Worm (Caenorhabditis elegans): ENCODE results near the gene dna-2.

The dna-2 gene

ce11 chrII:11729757-11730535 is 48.3 kb upstream of the dna-2 start:
- 0 out of 2 replicates have a peak, but pooled peaks have one; percentile 25 for TF ChIP-seq lin-26 (GFP tag; IDR thresholded peaks at IDR 0.05)
- TF ChIP-seq egrh-3 (GFP tag; IDR thresholded peaks at IDR 0.05) = peak; percentile 84; the same call in 1 of the 2 replicates
- TF ChIP-seq F39B2.1 (GFP tag; IDR thresholded peaks at IDR 0.05) = no peak
- TF ChIP-seq lag-1 (GFP tag; IDR thresholded peaks at IDR 0.05) = no peak
- TF ChIP-seq cebp-2 (GFP tag; IDR thresholded peaks at IDR 0.05) = 0 out of 2 replicates have a peak, but pooled peaks have one; percentile 14
- TF ChIP-seq unc-130 (GFP tag; optimal IDR thresholded peaks at IDR 0.05) = no peak
- no peak for TF ChIP-seq lin-54 (GFP tag; optimal IDR thresholded peaks at IDR 0.05)
- TF ChIP-seq F57C9.4 (tag; optimal IDR thresholded peaks at IDR 0.05) = no peak
- peak; percentile 77; the same call in 1 of the 2 replicates for TF ChIP-seq F37B4.10 (GFP tag; IDR thresholded peaks at IDR 0.05)

ce11 chrII:11731174-11731724 is 47.0 kb upstream of the dna-2 start:
- TF ChIP-seq fkh-3 (tag; optimal IDR thresholded peaks at IDR 0.05) = peak; percentile 39
- TF ChIP-seq unc-62 (GFP tag; optimal IDR thresholded peaks at IDR 0.05) = no peak
- no peak for TF ChIP-seq lag-1 (GFP tag; IDR thresholded peaks at IDR 0.05)
- TF ChIP-seq C17E4.6 (GFP tag; IDR thresholded peaks at IDR 0.05) = 0 out of 2 replicates have a peak, but pooled peaks have one; percentile 6
- 0 out of 2 replicates have a peak, but pooled peaks have one; percentile 23 for TF ChIP-seq zfh-2 (GFP tag; conservative IDR thresholded peaks at IDR 0.05)
- TF ChIP-seq mcd-1 (GFP tag; IDR thresholded peaks at IDR 0.05) = peak; percentile 66
- no peak for TF ChIP-seq ceh-79 (tag; optimal IDR thresholded peaks at IDR 0.05)
- TF ChIP-seq athp-1 (tag; optimal IDR thresholded peaks at IDR 0.05) = peak; percentile 42
- no peak for TF ChIP-seq tbp1 (GFP tag; optimal IDR thresholded peaks at IDR 0.05)
- no peak for TF ChIP-seq let-526 (GFP tag; IDR thresholded peaks at IDR 0.05)
- TF ChIP-seq zim-3 (tag; optimal IDR thresholded peaks at IDR 0.05) = no peak
- TF ChIP-seq ztf-25 (GFP tag; IDR thresholded peaks at IDR 0.05) = no peak
- no peak for TF ChIP-seq nhr-27 (tag; optimal IDR thresholded peaks at IDR 0.05)
- no peak for TF ChIP-seq bed-1 (GFP tag; IDR thresholded peaks at IDR 0.05)
- TF ChIP-seq F10E7.11 (tag; optimal IDR thresholded peaks at IDR 0.05) = no peak
- no peak for TF ChIP-seq nfya-1 (tag; optimal IDR thresholded peaks at IDR 0.05; ENCODE audit: borderline replicate concordance, insufficient read depth)
- TF ChIP-seq lin-54 (GFP tag; optimal IDR thresholded peaks at IDR 0.05) = no peak
- no peak for TF ChIP-seq snpc-4 (GFP tag; optimal IDR thresholded peaks at IDR 0.05)
- peak in 1 of 4 experiments; percentile 13 for TF ChIP-seq snpc-4 (tag; optimal IDR thresholded peaks at IDR 0.05)
- no peak for TF ChIP-seq ztf-3 (GFP tag; optimal IDR thresholded peaks at IDR 0.05)
- TF ChIP-seq D2030.7 (GFP tag; IDR thresholded peaks at IDR 0.05) = no peak
- TF ChIP-seq F23B12.7 (tag; optimal IDR thresholded peaks at IDR 0.05; ENCODE audit: insufficient read depth) = no peak
- peak; percentile 26 for TF ChIP-seq T26A5.8 (tag; optimal IDR thresholded peaks at IDR 0.05)
- TF ChIP-seq cebp-1 (GFP tag; IDR thresholded peaks at IDR 0.05) = no peak
- TF ChIP-seq cebp-1 (tag; optimal IDR thresholded peaks at IDR 0.05) = peak; percentile 42
- TF ChIP-seq ceh-27 (GFP tag; optimal IDR thresholded peaks at IDR 0.05) = no peak
- no peak for TF ChIP-seq unc-130 (GFP tag; optimal IDR thresholded peaks at IDR 0.05)
- TF ChIP-seq Y53F4B.3 (GFP tag; IDR thresholded peaks at IDR 0.05) = no peak
- TF ChIP-seq mel-28 (tag; optimal IDR thresholded peaks at IDR 0.05; ENCODE audit: borderline replicate concordance) = no peak
- no peak for TF ChIP-seq aptf-3 (GFP tag; IDR thresholded peaks at IDR 0.05)
- no peak for TF ChIP-seq rcor-1 (GFP tag; IDR thresholded peaks at IDR 0.05)
- no peak for TF ChIP-seq lsl-1 (GFP tag; optimal IDR thresholded peaks at IDR 0.05)
- no peak for TF ChIP-seq hrde-1 (tag; optimal IDR thresholded peaks at IDR 0.05; ENCODE audit: borderline replicate concordance)
- no peak for TF ChIP-seq ztf-6 (GFP tag; IDR thresholded peaks at IDR 0.05)
- no peak for TF ChIP-seq hmg-20 (GFP tag; IDR thresholded peaks at IDR 0.05)
- TF ChIP-seq hlh-12 (tag; optimal IDR thresholded peaks at IDR 0.05) = no peak
- TF ChIP-seq B0336.3 (GFP tag; IDR thresholded peaks at IDR 0.05) = peak; percentile 89
- peak; percentile 63 for TF ChIP-seq lin-40 (tag; optimal IDR thresholded peaks at IDR 0.05)
- TF ChIP-seq dpff-1 (tag; optimal IDR thresholded peaks at IDR 0.05) = no peak

Measured in whole organism, young adult.